Worm (Caenorhabditis elegans) whole organism, mixed stage, embryonic: ENCODE measurements around the gene Y51B9A.9.

Source experiments
- M03D4.4 ChIP-seq: sonication (generic microtip); optimal IDR thresholded peaks from 2 replicates; lab custom pipeline; 2017; ENCODE audit warnings: mild to moderate bottlenecking, missing genetic modification characterization, missing compliant biosample characterization
- bed-3 ChIP-seq: fragments of 200-800 bp; sonication (Bioruptor generic); optimal IDR thresholded peaks from 3 replicates; lab custom pipeline; 2018; ENCODE audit warnings: mild to moderate bottlenecking, missing genetic modification characterization, moderate library complexity, missing compliant biosample characterization
- blmp-1 ChIP-seq: fragments of 150-350 bp; optimal IDR thresholded peaks from 2 replicates; lab custom pipeline; 2014; ENCODE audit warnings: missing biosample characterization, missing genetic modification characterization
- ceh-39 ChIP-seq: fragments of 150-350 bp; optimal IDR thresholded peaks from 2 replicates; lab custom pipeline; 2014; ENCODE audit warnings: missing biosample characterization, missing genetic modification characterization
- ceh-43 ChIP-seq: fragments of 200-800 bp; sonication (Bioruptor generic); optimal IDR thresholded peaks from 2 replicates; lab custom pipeline; 2018; ENCODE audit warnings: mild to moderate bottlenecking, missing genetic modification characterization, moderate library complexity, missing compliant biosample characterization
- ceh-83 ChIP-seq: fragments of 200-800 bp; sonication (Bioruptor generic); optimal IDR thresholded peaks from 2 replicates; lab custom pipeline; 2018; ENCODE audit warnings: mild to moderate bottlenecking, missing genetic modification characterization, missing compliant biosample characterization
- ces-1 ChIP-seq: fragments of 150-350 bp; optimal IDR thresholded peaks from 2 replicates; lab custom pipeline; 2014; ENCODE audit warnings: missing biosample characterization, missing genetic modification reagents, missing genetic modification characterization
- cnd-1 ChIP-seq: fragments of 200-800 bp; sonication (Bioruptor generic); optimal IDR thresholded peaks from 2 replicates; lab custom pipeline; 2018; ENCODE audit warnings: mild to moderate bottlenecking, missing genetic modification characterization, missing compliant biosample characterization
- drap-1 ChIP-seq: fragments of 200-800 bp; sonication (Bioruptor generic); optimal IDR thresholded peaks from 3 replicates; lab custom pipeline; 2018; ENCODE audit warnings: mild to moderate bottlenecking, missing genetic modification characterization, missing compliant biosample characterization
- elt-1 ChIP-seq: sonication (generic microtip); optimal IDR thresholded peaks from 2 replicates; lab custom pipeline; 2017; ENCODE audit warnings: missing genetic modification characterization, mild to moderate bottlenecking, missing compliant biosample characterization, antibody characterized with exemption, moderate library complexity, borderline replicate concordance; ENCODE audit not compliant: insufficient read depth
- elt-3 ChIP-seq: fragments of 150-350 bp; optimal IDR thresholded peaks from 2 replicates; lab custom pipeline; 2014; ENCODE audit warnings: missing biosample characterization, missing genetic modification characterization
- flh-1 ChIP-seq: fragments of 200-800 bp; sonication (Bioruptor generic); optimal IDR thresholded peaks from 2 replicates; lab custom pipeline; 2018; ENCODE audit warnings: mild to moderate bottlenecking, missing genetic modification characterization, moderate library complexity, missing compliant biosample characterization
- ham-2 ChIP-seq: fragments of 200-800 bp; sonication (Bioruptor generic); optimal IDR thresholded peaks from 2 replicates; lab custom pipeline; 2018; ENCODE audit warnings: mild to moderate bottlenecking, missing genetic modification characterization, missing compliant biosample characterization
- hlh-1 ChIP-seq: fragments of 150-350 bp; optimal IDR thresholded peaks from 2 replicates; lab custom pipeline; 2014; ENCODE audit warnings: missing biosample characterization, missing genetic modification reagents, missing genetic modification characterization
- lin-13 ChIP-seq: fragments of 150-350 bp; optimal IDR thresholded peaks from 2 replicates; lab custom pipeline; 2014; ENCODE audit warnings: missing biosample characterization, missing genetic modification characterization
- lin-32 ChIP-seq: fragments of 200-800 bp; sonication (Bioruptor generic); optimal IDR thresholded peaks from 2 replicates; lab custom pipeline; 2018; ENCODE audit warnings: mild to moderate bottlenecking, missing genetic modification characterization, missing compliant biosample characterization
- lsy-2 ChIP-seq: fragments of 150-350 bp; optimal IDR thresholded peaks from 2 replicates; lab custom pipeline; 2014; ENCODE audit warnings: missing biosample characterization, missing genetic modification characterization
- mab-5 ChIP-seq: fragments of 150-350 bp; optimal IDR thresholded peaks from 2 replicates; lab custom pipeline; 2014; ENCODE audit warnings: missing biosample characterization, missing genetic modification characterization
- mep-1 ChIP-seq: fragments of 150-350 bp; optimal IDR thresholded peaks from 2 replicates; lab custom pipeline; 2017; ENCODE audit warnings: missing biosample characterization, missing genetic modification reagents, missing genetic modification characterization, inconsistent platforms
- mls-2 ChIP-seq: sonication (generic microtip); optimal IDR thresholded peaks from 2 replicates; lab custom pipeline; 2016; ENCODE audit warnings: mild to moderate bottlenecking, missing genetic modification characterization, moderate library complexity, missing compliant biosample characterization
- nhr-12 ChIP-seq: fragments of 150-350 bp; optimal IDR thresholded peaks from 2 replicates; lab custom pipeline; 2014; ENCODE audit warnings: missing biosample characterization, missing genetic modification characterization
- nhr-2 ChIP-seq: fragments of 150-350 bp; optimal IDR thresholded peaks from 2 replicates; lab custom pipeline; 2014; ENCODE audit warnings: missing biosample characterization, missing genetic modification characterization
- nhr-237 ChIP-seq: fragments of 150-350 bp; optimal IDR thresholded peaks from 2 replicates; lab custom pipeline; 2014; ENCODE audit warnings: missing biosample characterization, missing genetic modification characterization
- nhr-28 ChIP-seq: fragments of 150-350 bp; optimal IDR thresholded peaks from 2 replicates; lab custom pipeline; 2014; ENCODE audit warnings: missing biosample characterization, missing genetic modification characterization
- nhr-76 ChIP-seq: sonication (generic microtip); optimal IDR thresholded peaks from 2 replicates; lab custom pipeline; 2017; ENCODE audit warnings: missing biosample characterization, missing genetic modification characterization
- pha-4 ChIP-seq: fragments of 150-350 bp; optimal IDR thresholded peaks from 2 replicates; lab custom pipeline; 2018; ENCODE audit warnings: missing biosample characterization, missing genetic modification reagents, missing genetic modification characterization
- sem-2 ChIP-seq: fragments of 200-800 bp; sonication (Bioruptor generic); optimal IDR thresholded peaks from 2 replicates; lab custom pipeline; 2018; ENCODE audit warnings: mild to moderate bottlenecking, missing genetic modification characterization, missing compliant biosample characterization
- sptf-1 ChIP-seq: sonication (generic microtip); optimal IDR thresholded peaks from 2 replicates; lab custom pipeline; 2017; ENCODE audit warnings: mild to moderate bottlenecking, missing genetic modification characterization, moderate library complexity, missing compliant biosample characterization
- tbx-8 ChIP-seq: fragments of 200-800 bp; sonication (Bioruptor generic); optimal IDR thresholded peaks from 2 replicates; lab custom pipeline; 2018; ENCODE audit warnings: mild to moderate bottlenecking, missing genetic modification characterization, moderate library complexity, missing compliant biosample characterization
- unc-120 ChIP-seq: sonication (generic microtip); optimal IDR thresholded peaks from 2 replicates; lab custom pipeline; 2017; ENCODE audit warnings: missing genetic modification characterization, missing compliant biosample characterization; ENCODE audit not compliant: poor library complexity, severe bottlenecking
- unc-39 ChIP-seq: fragments of 150-350 bp; optimal IDR thresholded peaks from 2 replicates; lab custom pipeline; 2014; ENCODE audit warnings: missing biosample characterization, missing genetic modification characterization
- unc-62 ChIP-seq: fragments of 150-350 bp; optimal IDR thresholded peaks from 2 replicates; lab custom pipeline; 2014; ENCODE audit warnings: missing biosample characterization, missing genetic modification reagents, missing genetic modification characterization
- zip-8 ChIP-seq: fragments of 150-350 bp; optimal IDR thresholded peaks from 2 replicates; lab custom pipeline; 2014; ENCODE audit warnings: missing biosample characterization, missing genetic modification characterization
- ztf-11 ChIP-seq: fragments of 150-350 bp; optimal IDR thresholded peaks from 2 replicates; lab custom pipeline; 2014; ENCODE audit warnings: missing biosample characterization, missing genetic modification characterization

Gene Y51B9A.9

DNA sequence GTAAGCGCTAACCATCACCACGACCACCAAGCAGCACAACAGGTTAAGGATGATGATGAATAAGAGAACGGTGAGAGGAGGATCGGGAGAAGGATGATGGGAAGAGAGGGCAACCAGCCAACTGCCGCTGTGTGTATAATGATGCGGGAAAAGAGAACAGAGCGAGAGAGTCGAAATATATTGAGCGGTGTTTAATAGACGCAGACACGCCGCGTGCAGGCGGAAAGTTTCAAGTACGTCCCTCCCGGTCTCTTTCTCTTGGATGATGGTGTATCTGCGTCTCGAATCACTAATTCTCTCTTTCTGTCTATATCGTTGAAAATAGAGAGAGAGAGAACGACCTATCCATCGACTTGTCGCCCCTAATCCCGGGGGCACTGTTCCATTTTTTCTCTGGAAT is 40.7 kb downstream of the Y51B9A.9 start:
- TF ChIP-seq ham-2: peak; percentile 79
- TF ChIP-seq unc-62 (GFP tag; lab: Kevin White, UChicago): peak; percentile 53
- peak; percentile 11 for TF ChIP-seq lsy-2 (tag; lab: Kevin White, UChicago)
- TF ChIP-seq ces-1 (GFP tag; lab: Kevin White, UChicago): peak; percentile 57
- TF ChIP-seq nhr-28 (tag; lab: Kevin White, UChicago): no peak
- TF ChIP-seq ztf-11 (tag; lab: Kevin White, UChicago): peak; percentile 59
- TF ChIP-seq mep-1 (tag; lab: Kevin White, UChicago): peak; percentile 9
- TF ChIP-seq nhr-237 (tag; lab: Kevin White, UChicago): peak; percentile 7
- no peak for TF ChIP-seq nhr-76 (tag; lab: Kevin White, UChicago)
- TF ChIP-seq ceh-83 (GFP tag; lab: Kevin White, UChicago): no peak
- TF ChIP-seq nhr-12 (tag; lab: Kevin White, UChicago): no peak
- TF ChIP-seq M03D4.4 (tag; lab: Kevin White, UChicago): peak; percentile 1
- TF ChIP-seq lin-13 (tag; lab: Kevin White, UChicago): peak; percentile 43
- no peak for TF ChIP-seq bed-3 (GFP tag; lab: Kevin White, UChicago)
- TF ChIP-seq pha-4 (tag; lab: Kevin White, UChicago): peak; percentile 82
- TF ChIP-seq blmp-1 (tag; lab: Kevin White, UChicago): no peak
- peak; percentile 16 for TF ChIP-seq unc-120 (tag; lab: Kevin White, UChicago)
- no peak for TF ChIP-seq flh-1
- peak; percentile 83 for TF ChIP-seq hlh-1
- TF ChIP-seq cnd-1 (tag; lab: Kevin White, UChicago): peak; percentile 26
- no peak for TF ChIP-seq tbx-8 (GFP tag; lab: Kevin White, UChicago)
- peak; percentile 54 for TF ChIP-seq mls-2 (tag; lab: Kevin White, UChicago)
- TF ChIP-seq sptf-1 (tag; lab: Kevin White, UChicago): peak; percentile 33
- TF ChIP-seq nhr-2 (tag; lab: Kevin White, UChicago): no peak
- TF ChIP-seq ceh-39 (tag; lab: Kevin White, UChicago): no peak
- TF ChIP-seq ceh-43 (GFP tag; lab: Kevin White, UChicago): no peak
- no peak for TF ChIP-seq drap-1 (GFP tag; lab: Kevin White, UChicago)
- no peak for TF ChIP-seq unc-39 (tag; lab: Kevin White, UChicago)
- no peak for TF ChIP-seq lin-32 (GFP tag; lab: Kevin White, UChicago)
- no peak for TF ChIP-seq elt-1 (tag; lab: Kevin White, UChicago)

DNA sequence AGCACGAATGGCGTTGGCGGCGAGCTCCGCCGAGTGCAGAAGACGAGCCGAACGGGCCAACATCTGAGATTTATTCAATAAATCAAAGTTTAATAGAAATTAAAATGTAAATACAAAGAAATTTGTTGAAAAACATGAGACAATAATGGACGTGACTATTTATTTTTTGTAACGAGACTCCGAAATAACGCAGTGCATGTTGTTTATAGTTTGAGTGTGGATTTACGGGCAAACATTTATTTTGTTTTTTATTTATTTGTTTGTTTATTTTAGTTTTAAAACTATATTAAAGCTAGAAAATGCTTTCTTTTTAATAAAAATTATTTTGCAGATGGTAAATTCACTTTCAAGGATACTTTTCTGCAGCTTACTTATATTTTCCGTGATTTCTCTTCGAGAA is 44.7 kb downstream of the Y51B9A.9 start, which contains the start of the genes sdhb-1 and cup-15:
sdhb-1 (minus strand) TSS at position 63 of the 400 bp plus-strand sequence.
cup-15 (plus strand) TSS at position 332 of the 400 bp plus-strand sequence.
- TF ChIP-seq nhr-28 (tag; lab: Kevin White, UChicago): no peak
- no peak for TF ChIP-seq hlh-1
- no peak for TF ChIP-seq mep-1 (tag; lab: Kevin White, UChicago)
- TF ChIP-seq mls-2 (tag; lab: Kevin White, UChicago): no peak
- TF ChIP-seq nhr-12 (tag; lab: Kevin White, UChicago): no peak
- no peak for TF ChIP-seq elt-1 (tag; lab: Kevin White, UChicago)
- TF ChIP-seq zip-8 (tag; lab: Kevin White, UChicago): no peak
- no peak for TF ChIP-seq bed-3 (GFP tag; lab: Kevin White, UChicago)
- no peak for TF ChIP-seq lsy-2 (tag; lab: Kevin White, UChicago)
- TF ChIP-seq cnd-1 (tag; lab: Kevin White, UChicago): no peak
- no peak for TF ChIP-seq blmp-1 (tag; lab: Kevin White, UChicago)
- TF ChIP-seq mab-5 (tag; lab: Kevin White, UChicago): no peak
- no peak for TF ChIP-seq lin-13 (tag; lab: Kevin White, UChicago)
- TF ChIP-seq lin-32 (GFP tag; lab: Kevin White, UChicago): no peak
- TF ChIP-seq tbx-8 (GFP tag; lab: Kevin White, UChicago): no peak
- no peak for TF ChIP-seq ham-2
- no peak for TF ChIP-seq flh-1
- no peak for TF ChIP-seq sptf-1 (tag; lab: Kevin White, UChicago)
- TF ChIP-seq M03D4.4 (tag; lab: Kevin White, UChicago): no peak
- TF ChIP-seq nhr-237 (tag; lab: Kevin White, UChicago): no peak
- TF ChIP-seq, all 35 proteins: peak for 0

DNA sequence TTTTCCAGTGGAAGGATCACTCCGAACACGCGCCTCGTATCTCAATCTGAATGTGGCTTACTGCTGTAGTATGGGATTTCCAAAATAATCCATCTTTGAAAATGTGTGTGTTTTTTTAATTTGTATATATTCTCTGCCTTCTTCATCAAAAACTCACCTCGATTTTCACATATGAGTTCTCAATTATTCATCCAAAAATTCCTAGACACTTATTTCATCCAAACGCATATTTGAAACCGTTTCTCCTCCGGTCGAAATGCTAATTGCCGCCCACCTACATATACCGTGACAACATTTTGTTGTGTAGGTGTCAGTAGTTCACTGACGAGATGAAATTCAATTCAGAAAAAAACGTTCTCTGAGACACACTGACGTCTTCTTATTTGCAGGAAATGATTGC is 50.0 kb downstream of the Y51B9A.9 start:
- TF ChIP-seq ceh-39 (tag; lab: Kevin White, UChicago) (no peak), mep-1 (tag; lab: Kevin White, UChicago) (no peak), elt-1 (tag; lab: Kevin White, UChicago) (no peak), nhr-12 (tag; lab: Kevin White, UChicago) (no peak), hlh-1 (no peak), nhr-237 (tag; lab: Kevin White, UChicago) (no peak), ces-1 (GFP tag; lab: Kevin White, UChicago) (no peak), lin-13 (tag; lab: Kevin White, UChicago) (no peak), unc-62 (GFP tag; lab: Kevin White, UChicago) (no peak), elt-3 (tag; lab: Kevin White, UChicago) (no peak), ztf-11 (tag; lab: Kevin White, UChicago) (no peak), lin-32 (GFP tag; lab: Kevin White, UChicago) (no peak), cnd-1 (tag; lab: Kevin White, UChicago) (no peak), ham-2 (no peak), drap-1 (GFP tag; lab: Kevin White, UChicago) (no peak), sem-2 (GFP tag; lab: Kevin White, UChicago) (no peak), nhr-2 (tag; lab: Kevin White, UChicago) (no peak), blmp-1 (tag; lab: Kevin White, UChicago) (no peak), mls-2 (tag; lab: Kevin White, UChicago) (no peak), flh-1 (no peak)
